Fruit fly (Drosophila melanogaster) whole organism, embryonic: Measurements from ENCODE around the gene Fbxl4.

Source experiments
- Awh ChIP-seq: fragments of 200-800 bp; sonication (Bioruptor generic); IDR thresholded peaks from 2 replicates; pipeline ENCODE4, ENCODE4 v1.3.6; 2022; ENCODE audit warnings: missing biosample characterization, missing genetic modification characterization
- CG11696 ChIP-seq: fragments of 200-800 bp; sonication (Bioruptor generic); IDR thresholded peaks from 2 replicates; pipeline ENCODE4 v1.3.6; 2022; ENCODE audit warnings: missing biosample characterization, missing genetic modification characterization
- CG15514 ChIP-seq: fragments of 200-800 bp; sonication (Bioruptor generic); optimal IDR thresholded peaks from 3 replicates; lab custom pipeline; 2017; ENCODE audit warnings: missing biosample characterization, missing genetic modification characterization, mild to moderate bottlenecking, moderate library complexity, missing genetic modification reagents
- CG17802 ChIP-seq: fragments of 200-800 bp; sonication (Bioruptor generic); optimal IDR thresholded peaks from 2 replicates; lab custom pipeline; 2018; ENCODE audit warnings: missing biosample characterization, mild to moderate bottlenecking, missing genetic modification characterization, moderate library complexity
- CG1792 ChIP-seq: fragments of 200-800 bp; sonication (Bioruptor generic); optimal IDR thresholded peaks from 2 replicates; lab custom pipeline; 2016; ENCODE audit warnings: missing biosample characterization, missing genetic modification characterization
- CG31224 ChIP-seq: fragments of 200-800 bp; sonication (Bioruptor generic); IDR thresholded peaks from 2 replicates; pipeline ENCODE4 v1.3.6; 2022; ENCODE audit warnings: missing biosample characterization, missing genetic modification characterization
- CG31388 ChIP-seq: fragments of 200-800 bp; sonication (Bioruptor generic); optimal IDR thresholded peaks from 2 replicates; lab custom pipeline; 2016; ENCODE audit warnings: missing biosample characterization, missing genetic modification characterization
- CG33557 ChIP-seq: fragments of 200-800 bp; sonication (Bioruptor generic); optimal IDR thresholded peaks from 2 replicates; lab custom pipeline; 2019; ENCODE audit warnings: missing biosample characterization, mild to moderate bottlenecking, missing genetic modification characterization, moderate library complexity
- CG4282 ChIP-seq: fragments of 200-800 bp; sonication (Bioruptor generic); optimal IDR thresholded peaks from 2 replicates; lab custom pipeline; 2016; ENCODE audit warnings: missing biosample characterization, missing genetic modification characterization
- CG6683 ChIP-seq: fragments of 200-800 bp; sonication (Bioruptor generic); optimal IDR thresholded peaks from 2 replicates; lab custom pipeline; 2017; ENCODE audit warnings: missing biosample characterization, mild to moderate bottlenecking, missing genetic modification characterization, missing genetic modification reagents
- CG6689 ChIP-seq: fragments of 200-800 bp; sonication (Bioruptor generic); IDR thresholded peaks from 2 replicates; pipeline ENCODE4 v1.3.6; 2022; ENCODE audit warnings: missing biosample characterization, missing genetic modification characterization
- CG8388 ChIP-seq: fragments of 200-800 bp; sonication (Bioruptor generic); optimal IDR thresholded peaks from 2 replicates; lab custom pipeline; 2019; ENCODE audit warnings: missing biosample characterization, mild to moderate bottlenecking, missing genetic modification characterization, moderate library complexity
- CoRest ChIP-seq: fragments of 200-800 bp; sonication (Bioruptor generic); optimal IDR thresholded peaks from 3 replicates; lab custom pipeline; 2018; ENCODE audit warnings: missing biosample characterization, mild to moderate bottlenecking, missing genetic modification characterization, moderate library complexity
- Dfd ChIP-seq, 2 experiments: fragments of >200 bp; optimal IDR thresholded peaks; 2 replicates each; lab custom pipeline; 2017; ENCODE audit warnings: missing biosample characterization in 2 of 2, missing genetic modification characterization in 2 of 2
- Hey ChIP-seq: fragments of 200-800 bp; sonication (Bioruptor generic); optimal IDR thresholded peaks from 3 replicates; lab custom pipeline; 2018; ENCODE audit warnings: missing biosample characterization, mild to moderate bottlenecking, missing genetic modification characterization
- Hr51 ChIP-seq, 2 experiments: fragments of 200-800 bp; sonication (Bioruptor generic); optimal IDR thresholded peaks; 2 replicates in 1 of 2; 3 replicates in 1 of 2; lab custom pipeline; 2016 to 2018; ENCODE audit warnings: missing biosample characterization in 2 of 2, missing genetic modification characterization in 2 of 2, mild to moderate bottlenecking in 1 of 2, moderate library complexity in 1 of 2
- Hsf ChIP-seq: fragments of 200-800 bp; sonication (Bioruptor generic); optimal IDR thresholded peaks from 3 replicates; lab custom pipeline; 2016; ENCODE audit warnings: missing biosample characterization, missing genetic modification characterization
- Med ChIP-seq: fragments of 200-800 bp; sonication (Bioruptor generic); peaks from one replicate; lab custom pipeline; 2016; ENCODE audit warnings: missing biosample characterization, missing genetic modification characterization, mild to moderate bottlenecking, inconsistent platforms, moderate library complexity
- NFAT ChIP-seq: fragments of 200-800 bp; sonication (Bioruptor generic); IDR thresholded peaks from 2 replicates; pipeline ENCODE4 v1.3.6; 2022; ENCODE audit warnings: missing biosample characterization, missing genetic modification characterization
- Rfx ChIP-seq: fragments of 200-800 bp; sonication (Bioruptor generic); IDR thresholded peaks from 2 replicates; pipeline ENCODE4 v1.3.6; 2022; ENCODE audit warnings: missing biosample characterization, missing genetic modification characterization
- Ssrp ChIP-seq: fragments of 200-800 bp; sonication (Bioruptor generic); optimal IDR thresholded peaks from 2 replicates; lab custom pipeline; 2018; ENCODE audit warnings: missing biosample characterization, mild to moderate bottlenecking, missing genetic modification characterization, moderate library complexity
- ash1 ChIP-seq: fragments of 200-800 bp; sonication (Bioruptor generic); optimal IDR thresholded peaks from 2 replicates; lab custom pipeline; 2018; ENCODE audit warnings: missing biosample characterization, mild to moderate bottlenecking, missing genetic modification characterization
- caup ChIP-seq: fragments of 200-800 bp; sonication (Bioruptor generic); optimal IDR thresholded peaks from 3 replicates; lab custom pipeline; 2017; ENCODE audit warnings: missing biosample characterization, mild to moderate bottlenecking, missing genetic modification characterization, moderate library complexity; ENCODE audit not compliant: severe bottlenecking
- crol ChIP-seq: fragments of 200-800 bp; sonication (Bioruptor generic); IDR thresholded peaks from 2 replicates; pipeline ENCODE4 v1.3.6; 2022; ENCODE audit warnings: missing biosample characterization, missing genetic modification characterization
- danr ChIP-seq: fragments of 200-800 bp; sonication (Bioruptor generic); IDR thresholded peaks from 2 replicates; pipeline ENCODE4 v1.3.6; 2022; ENCODE audit warnings: missing biosample characterization, missing genetic modification characterization
- dysf ChIP-seq: fragments of 200-800 bp; sonication (Bioruptor generic); IDR thresholded peaks from 3 replicates; pipeline ENCODE4 v1.3.6; 2022; ENCODE audit warnings: missing biosample characterization, missing genetic modification characterization
- emc ChIP-seq: fragments of 200-800 bp; sonication (Bioruptor generic); optimal IDR thresholded peaks from 2 replicates; lab custom pipeline; 2016; ENCODE audit warnings: missing biosample characterization, missing genetic modification characterization
- eve ChIP-seq, 2 experiments: fragments of >200 bp; optimal IDR thresholded peaks; 2 replicates each; lab custom pipeline; 2017; ENCODE audit warnings: missing biosample characterization in 2 of 2, missing genetic modification characterization in 2 of 2
- fd3F ChIP-seq: fragments of 200-800 bp; sonication (Bioruptor generic); optimal IDR thresholded peaks from 2 replicates; lab custom pipeline; 2018; ENCODE audit warnings: missing biosample characterization, mild to moderate bottlenecking, missing genetic modification characterization, moderate library complexity
- grau ChIP-seq: fragments of 200-800 bp; optimal IDR thresholded peaks from 3 replicates; lab custom pipeline; 2019; ENCODE audit warnings: missing biosample characterization, mild to moderate bottlenecking, missing genetic modification characterization, moderate library complexity
- gro ChIP-seq: fragments of 200-800 bp; sonication (Bioruptor generic); optimal IDR thresholded peaks from 2 replicates; lab custom pipeline; 2016; ENCODE audit warnings: missing biosample characterization, missing genetic modification characterization
- hbn ChIP-seq: fragments of 200-800 bp; sonication (Bioruptor generic); IDR thresholded peaks from 2 replicates; pipeline ENCODE4 v1.3.6; 2022; ENCODE audit warnings: missing biosample characterization, missing genetic modification characterization; ENCODE audit not compliant: partially characterized antibody
- jigr1 ChIP-seq: fragments of 200-800 bp; sonication (Bioruptor generic); IDR thresholded peaks from 3 replicates; pipeline ENCODE4 v1.3.6; 2022; ENCODE audit warnings: missing biosample characterization, missing genetic modification characterization
- jumu ChIP-seq: fragments of 200-800 bp; sonication (Bioruptor generic); optimal IDR thresholded peaks from 3 replicates; lab custom pipeline; 2016; ENCODE audit warnings: missing biosample characterization, missing genetic modification characterization
- kni ChIP-seq: fragments of 200-800 bp; sonication (Bioruptor generic); optimal IDR thresholded peaks from 3 replicates; lab custom pipeline; 2017; ENCODE audit warnings: mild to moderate bottlenecking, missing biosample characterization, missing genetic modification reagents, missing genetic modification characterization
- lab ChIP-seq: fragments of 200-800 bp; sonication (Bioruptor generic); optimal IDR thresholded peaks from 3 replicates; lab custom pipeline; 2017; ENCODE audit warnings: missing biosample characterization, missing genetic modification characterization, mild to moderate bottlenecking, moderate library complexity, missing genetic modification reagents
- lov ChIP-seq, 2 experiments: fragments of 200-800 bp in 1 of 2; fragments of >200 bp in 1 of 2; sonication (Bioruptor generic) in 1 of 2; IDR thresholded peaks in 1 of 2; optimal IDR thresholded peaks in 1 of 2; 2 replicates in 1 of 2; 3 replicates in 1 of 2; pipeline versions ENCODE4 v1.3.6 to Lab custom; 2017 to 2022; ENCODE audit warnings: missing biosample characterization in 1 of 2, missing genetic modification characterization in 1 of 2
- maf-S ChIP-seq: fragments of 200-800 bp; sonication (Bioruptor generic); optimal IDR thresholded peaks from 2 replicates; lab custom pipeline; 2016; ENCODE audit warnings: missing biosample characterization, missing genetic modification characterization
- nom ChIP-seq: fragments of 200-800 bp; sonication (Bioruptor generic); optimal IDR thresholded peaks from 2 replicates; lab custom pipeline; 2017; ENCODE audit warnings: missing biosample characterization, missing genetic modification characterization, mild to moderate bottlenecking, moderate library complexity, missing genetic modification reagents
- pros ChIP-seq: fragments of 200-800 bp; sonication (Bioruptor generic); optimal IDR thresholded peaks from 3 replicates; lab custom pipeline; 2019; ENCODE audit warnings: missing biosample characterization, mild to moderate bottlenecking, missing genetic modification characterization, moderate library complexity
- ranshi ChIP-seq: fragments of 200-800 bp; sonication (Bioruptor generic); IDR thresholded peaks from 2 replicates; pipeline ENCODE4 v1.3.6; 2022; ENCODE audit warnings: missing biosample characterization, missing genetic modification characterization
- schlank ChIP-seq: fragments of 200-800 bp; sonication (Bioruptor generic); optimal IDR thresholded peaks from 2 replicates; lab custom pipeline; 2018; ENCODE audit warnings: missing biosample characterization, mild to moderate bottlenecking, missing genetic modification characterization
- sens ChIP-seq: fragments of 200-800 bp; sonication (Bioruptor generic); peaks from one replicate; lab custom pipeline; 2016; ENCODE audit warnings: missing biosample characterization, missing genetic modification characterization
- sima ChIP-seq: fragments of 200-800 bp; sonication (Bioruptor generic); optimal IDR thresholded peaks from 2 replicates; lab custom pipeline; 2016; ENCODE audit warnings: missing biosample characterization, missing genetic modification characterization
- slbo ChIP-seq: fragments of 200-800 bp; sonication (Bioruptor generic); IDR thresholded peaks from 2 replicates; pipeline ENCODE4 v1.3.6; 2022; ENCODE audit warnings: missing biosample characterization, missing genetic modification characterization
- ssp ChIP-seq: fragments of 200-800 bp; sonication (Bioruptor generic); IDR thresholded peaks from 2 replicates; pipeline ENCODE4 v1.3.6; 2022; ENCODE audit warnings: missing biosample characterization, missing genetic modification characterization
- stc ChIP-seq: fragments of 200-800 bp; sonication (Bioruptor generic); IDR thresholded peaks from 2 replicates; pipeline ENCODE4 v1.3.6; 2022; ENCODE audit warnings: missing biosample characterization, missing genetic modification characterization
- tx ChIP-seq: fragments of 200-800 bp; sonication (Bioruptor generic); optimal IDR thresholded peaks from 2 replicates; lab custom pipeline; 2016; ENCODE audit warnings: missing biosample characterization, missing genetic modification characterization
- yki ChIP-seq: fragments of >200 bp; optimal IDR thresholded peaks from 3 replicates; lab custom pipeline; 2018

Fbxl4 gene

DNA sequence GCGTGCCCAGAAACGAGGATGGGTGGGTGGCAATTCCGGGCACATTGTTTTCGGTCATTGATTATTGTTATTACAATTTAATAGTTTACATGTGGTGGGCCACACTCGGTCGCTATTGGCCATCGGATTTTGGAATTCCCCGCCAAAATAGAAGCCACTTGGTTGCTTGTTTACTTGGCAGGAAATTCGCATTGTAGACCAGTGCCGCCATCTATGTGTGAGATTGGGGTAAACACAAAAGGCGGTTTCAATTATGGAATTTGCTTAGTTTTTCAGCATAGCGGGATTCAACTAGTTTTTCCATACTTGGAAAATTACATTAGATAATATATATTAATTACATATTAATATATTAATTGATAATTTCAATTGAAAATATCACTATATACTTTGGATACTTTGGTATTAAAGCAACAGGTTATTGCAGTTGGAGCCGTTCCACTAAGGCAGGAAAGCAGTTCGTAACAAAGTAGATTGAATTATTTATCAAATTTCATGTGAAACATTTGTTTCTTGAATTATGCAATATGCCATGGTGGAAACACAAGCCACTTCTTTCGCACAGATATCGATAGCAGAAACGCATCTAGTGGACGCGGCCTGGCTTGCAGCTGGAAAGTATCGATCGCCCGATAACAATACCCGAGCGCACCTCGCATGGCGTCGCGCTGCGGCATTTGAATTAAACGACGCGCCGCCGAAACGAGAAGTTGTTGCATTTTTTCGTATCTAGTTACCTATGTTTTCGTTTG is 9.5 kb upstream of the Fbxl4 start, which contains the start of gene mud (continued):
- TF ChIP-seq hbn (GFP tag; lab: Robert Waterston, UW) (peak; percentile 48), ash1 (GFP tag; lab: Kevin White, UChicago) (no peak), CG31224 (GFP tag; lab: Robert Waterston, UW) (no peak), slbo (peak; percentile 45), CG1792 (GFP tag; lab: Kevin White, UChicago) (no peak), maf-S (no peak), CG15514 (GFP tag; lab: Kevin White, UChicago) (peak; percentile 29), schlank (tag; lab: Kevin White, UChicago) (no peak), CG33557 (GFP tag; lab: Kevin White, UChicago) (peak; percentile 23), fd3F (GFP tag; lab: Kevin White, UChicago) (no peak), grau (tag; lab: Kevin White, UChicago) (peak; percentile 43), Hr51 (GFP tag; optimal IDR thresholded peaks at IDR 0.05; lab: Kevin White, UChicago) (peak in 1 of 2 experiments; percentile 6), sima (no peak), jigr1 (GFP tag; lab: Robert Waterston, UW) (no peak), CG4282 (no peak), Awh (0 out of 2 replicates have a peak, but pooled peaks have one; percentile 38), NFAT (GFP tag; lab: Robert Waterston, UW) (0 out of 2 replicates have a peak, but pooled peaks have one; percentile 26), tx (GFP tag; lab: Kevin White, UChicago) (no peak), emc (GFP tag; lab: Kevin White, UChicago) (no peak), stc (GFP tag; lab: Robert Waterston, UW) (no peak), Hey (tag; lab: Kevin White, UChicago) (no peak), CG31388 (GFP tag; lab: Kevin White, UChicago) (no peak), Rfx (no peak), danr (GFP tag; lab: Robert Waterston, UW) (no peak), kni (no peak), Ssrp (tag; lab: Kevin White, UChicago) (peak; percentile 16), Med (peak; percentile 79), jumu (GFP tag; lab: Kevin White, UChicago) (no peak), sens (peak; percentile 57), lab (GFP tag; lab: Kevin White, UChicago) (peak; percentile 4), ranshi (GFP tag; lab: Robert Waterston, UW) (peak; percentile 7; the same call in 1 of the 2 replicates), nom (GFP tag; lab: Kevin White, UChicago) (no peak), CG11696 (GFP tag; lab: Robert Waterston, UW) (no peak), gro (GFP tag; lab: Kevin White, UChicago) (no peak), yki (lab: Kevin White, UChicago) (no peak), CG8388 (GFP tag; lab: Kevin White, UChicago) (peak; percentile 21), dysf (GFP tag; lab: Robert Waterston, UW) (0 out of 3 replicates have a peak, but pooled peaks have one; percentile 34), pros (GFP tag; lab: Kevin White, UChicago) (no peak), caup (GFP tag; lab: Kevin White, UChicago) (no peak), lov (optimal IDR thresholded peaks at IDR 0.05; lab: Kevin White, UChicago) (no peak), lov (GFP tag; IDR thresholded peaks at IDR 0.05; lab: Robert Waterston, UW) (no peak), CG17802 (tag; lab: Kevin White, UChicago) (peak; percentile 84), eve (GFP tag; optimal IDR thresholded peaks at IDR 0.05; lab: Kevin White, UChicago) (no peak), Dfd (GFP tag; optimal IDR thresholded peaks at IDR 0.05; lab: Kevin White, UChicago) (no peak), crol (GFP tag; lab: Robert Waterston, UW) (no peak), Hsf (no peak), CG6683 (no peak), CoRest (tag; lab: Kevin White, UChicago) (peak; percentile 54), ssp (GFP tag; lab: Robert Waterston, UW) (peak; percentile 95), CG6689 (GFP tag; lab: Robert Waterston, UW) (0 out of 2 replicates have a peak, but pooled peaks have one; percentile 36)
